Fruit fly (Drosophila melanogaster): ENCODE results near the gene Trxr1.

Gene Trxr1

DNA sequence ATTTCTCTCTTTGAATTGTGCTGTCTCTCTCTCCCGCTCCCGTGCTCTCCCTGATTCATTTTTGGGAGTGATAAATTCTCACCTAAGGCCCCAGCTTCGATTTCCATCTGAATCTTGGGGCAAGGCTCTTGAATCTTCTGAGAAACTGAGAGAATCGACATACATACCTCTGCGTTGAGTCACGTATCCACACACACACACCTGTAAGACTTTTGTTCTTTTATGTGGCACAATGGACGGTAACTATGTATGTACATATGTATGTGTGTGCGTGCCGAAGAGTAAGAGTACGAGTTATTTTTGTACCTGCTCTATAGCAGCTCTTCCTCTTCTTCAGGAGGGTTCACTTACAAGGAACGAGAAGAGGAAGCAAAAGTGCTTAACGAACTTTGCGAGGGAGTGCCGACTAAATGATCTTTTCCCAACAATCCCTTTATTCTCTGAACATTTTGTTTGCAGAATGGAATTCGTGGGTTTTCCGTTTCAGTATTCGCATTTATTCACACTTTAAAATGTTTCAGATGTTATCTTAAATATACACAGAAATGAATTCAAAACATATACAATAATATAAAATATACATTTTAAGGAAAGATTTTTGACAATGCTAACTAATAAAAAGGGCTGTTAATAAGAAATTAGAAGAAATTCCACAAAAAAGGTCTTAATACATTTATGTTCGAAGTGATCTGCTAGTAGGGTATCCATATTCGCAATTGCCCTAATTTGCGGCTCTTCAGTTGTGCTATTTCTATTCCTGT, 27.1 kb upstream of the Trxr1 start (continued):
- TF ChIP-seq CG3032 (tag; optimal IDR thresholded peaks at IDR 0.05) (peak; percentile 77), esn (GFP tag; optimal IDR thresholded peaks at IDR 0.05) (peak; percentile 18), Hr4 (GFP tag; optimal IDR thresholded peaks at IDR 0.05) (no peak), CG32006 (GFP tag; optimal IDR thresholded peaks at IDR 0.05) (peak; percentile 68), CG10631 (GFP tag; optimal IDR thresholded peaks at IDR 0.05) (peak; percentile 78), CG8319 (GFP tag; optimal IDR thresholded peaks at IDR 0.05) (no peak), CG31627 (GFP tag; optimal IDR thresholded peaks at IDR 0.05) (no peak), CG16779 (tag; optimal IDR thresholded peaks at IDR 0.05) (peak; percentile 12), CG6276 (GFP tag; optimal IDR thresholded peaks at IDR 0.05) (peak; percentile 8)

DNA sequence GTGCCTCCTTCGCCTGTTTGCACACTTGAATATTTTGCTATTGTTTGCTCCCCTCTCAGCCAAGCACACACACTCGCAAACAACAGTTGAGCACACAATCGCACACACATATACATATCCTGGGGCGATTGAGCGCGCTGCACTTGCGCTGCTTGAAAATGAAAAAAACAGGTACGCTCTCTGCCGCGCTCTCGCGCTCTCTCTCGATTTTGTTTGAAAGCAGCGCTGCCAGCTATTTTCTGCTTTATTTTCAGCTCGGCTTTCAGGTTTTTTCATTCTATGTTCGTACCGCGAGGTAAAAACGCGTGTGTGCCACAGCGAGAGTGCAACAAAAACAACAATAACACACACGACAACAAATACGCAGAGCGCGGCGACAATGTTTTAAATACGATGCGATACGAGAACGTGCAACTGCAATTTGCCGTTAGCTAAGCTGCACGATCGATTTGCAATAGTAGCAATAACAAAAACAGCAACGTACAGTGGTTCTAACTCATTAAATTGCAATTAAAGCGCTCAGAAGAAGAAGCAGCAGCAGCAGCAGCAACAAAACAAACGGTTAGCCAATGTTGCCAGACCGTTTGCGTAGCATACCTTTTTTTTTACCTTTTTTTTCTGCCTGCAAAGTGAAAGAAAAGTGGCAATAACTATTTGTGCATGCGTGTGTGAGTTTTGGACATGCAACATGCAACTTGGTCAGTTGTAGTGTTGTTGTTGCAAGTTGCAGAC, 26.3 kb upstream of the Trxr1 start:
- no peak for TF ChIP-seq Met (GFP tag; optimal IDR thresholded peaks at IDR 0.05)
- TF ChIP-seq CG6808 (GFP tag; optimal IDR thresholded peaks at IDR 0.05), result no peak
- TF ChIP-seq cyc (GFP tag; optimal IDR thresholded peaks at IDR 0.05), result no peak
- TF ChIP-seq CG1621 (tag; optimal IDR thresholded peaks at IDR 0.05), result no peak
- TF ChIP-seq vri (GFP tag; optimal IDR thresholded peaks at IDR 0.05), result no peak
- no peak for TF ChIP-seq Hr39 (GFP tag; optimal IDR thresholded peaks at IDR 0.05)
- TF ChIP-seq dsx (GFP tag; optimal IDR thresholded peaks at IDR 0.05; ENCODE audit: poor library complexity, severe bottlenecking), result peak; percentile 43
- no peak for TF ChIP-seq CG10631 (GFP tag; optimal IDR thresholded peaks at IDR 0.05)
- TF ChIP-seq Ets21C (GFP tag; optimal IDR thresholded peaks at IDR 0.05), result no peak
- no peak for TF ChIP-seq Sox102F (GFP tag; optimal IDR thresholded peaks at IDR 0.05)
- 0 out of 3 replicates have a peak, but pooled peaks have one; percentile 13 for TF ChIP-seq CG6163 (GFP tag; IDR thresholded peaks at IDR 0.05)
- TF ChIP-seq Eip75B (GFP tag; optimal IDR thresholded peaks at IDR 0.05), result no peak
- TF ChIP-seq CG11762 (GFP tag; optimal IDR thresholded peaks at IDR 0.05; ENCODE audit: insufficient read depth), result no peak
- TF ChIP-seq fd59A (GFP tag; optimal IDR thresholded peaks at IDR 0.05), result no peak
- no peak for TF ChIP-seq Eip78C (GFP tag)

DNA sequence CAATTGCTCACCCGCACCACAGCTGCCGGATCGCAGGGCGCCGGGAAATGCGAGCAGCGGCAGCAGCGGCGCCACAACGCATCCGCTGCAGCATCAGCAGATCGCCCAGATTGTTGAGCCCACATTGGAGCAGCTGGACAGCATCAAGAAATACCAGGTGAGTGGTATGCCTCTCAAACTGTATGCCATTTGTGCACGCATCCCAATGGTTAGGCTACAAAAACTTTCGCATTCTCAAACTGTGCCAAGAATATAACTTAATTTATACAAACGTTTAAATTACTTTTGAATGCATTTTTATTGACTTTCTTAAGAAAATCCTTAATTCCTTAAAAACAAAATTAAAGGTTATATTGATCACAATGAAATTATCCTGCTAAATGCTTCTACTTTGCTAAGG, 14.4 kb upstream of the Trxr1 start:
- peak; percentile 1 for TF ChIP-seq Eip78C (GFP tag)
- no peak for TF ChIP-seq achi (GFP tag; optimal IDR thresholded peaks at IDR 0.05)

DNA sequence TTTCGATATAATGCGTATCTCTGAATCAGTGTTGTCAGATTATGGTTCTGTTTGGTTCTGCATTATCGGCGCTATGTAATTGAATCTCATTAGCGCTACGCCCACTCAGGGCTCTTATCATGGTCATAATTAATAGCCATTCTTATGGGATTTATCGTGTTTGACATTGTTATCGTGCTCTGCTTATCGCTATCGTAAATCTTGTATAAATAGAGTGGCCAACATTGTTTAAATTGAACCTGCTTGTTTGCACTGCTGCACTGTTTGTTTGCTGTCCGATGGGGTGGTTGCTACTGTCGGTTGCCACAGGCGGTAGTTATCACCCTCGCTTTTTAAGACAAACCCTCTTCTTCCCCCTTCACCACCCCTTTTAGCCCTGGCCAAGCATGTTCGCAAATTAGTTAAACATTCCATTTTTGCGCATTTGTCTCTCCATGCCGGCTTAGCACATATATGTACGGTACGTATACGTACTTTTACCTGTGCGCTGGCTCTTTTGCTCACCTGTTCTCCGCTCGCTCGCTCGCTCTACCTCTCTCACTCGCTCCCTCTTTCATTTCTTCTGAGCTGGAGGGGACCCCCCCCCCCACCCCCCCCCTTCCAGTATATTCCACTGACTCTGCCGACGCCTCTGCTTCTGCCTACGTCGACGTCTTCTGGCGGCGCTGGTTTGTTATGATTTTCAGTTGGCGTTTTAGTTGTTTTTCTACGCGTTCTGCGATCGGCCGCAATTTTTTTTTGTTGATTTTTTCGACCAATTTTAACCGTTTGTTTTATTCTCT, 12.2 kb upstream of the Trxr1 start:
- TF ChIP-seq Eip75B (GFP tag; optimal IDR thresholded peaks at IDR 0.05) (peak; percentile 26), dsx (GFP tag; optimal IDR thresholded peaks at IDR 0.05; ENCODE audit: poor library complexity, severe bottlenecking) (no peak), CG8319 (GFP tag; optimal IDR thresholded peaks at IDR 0.05) (peak; percentile 3), CG31627 (GFP tag; optimal IDR thresholded peaks at IDR 0.05) (no peak), CG10631 (GFP tag; optimal IDR thresholded peaks at IDR 0.05) (peak; percentile 60), pdm3 (GFP tag; optimal IDR thresholded peaks at IDR 0.05) (peak; percentile 39), Eip78C (GFP tag) (peak; percentile 79), Sox14 (GFP tag; optimal IDR thresholded peaks at IDR 0.05) (no peak), CG3032 (tag; optimal IDR thresholded peaks at IDR 0.05) (no peak), CG7368 (GFP tag; optimal IDR thresholded peaks at IDR 0.05) (peak; percentile 58), net (GFP tag; optimal IDR thresholded peaks at IDR 0.05) (peak; percentile 60), fkh (GFP tag; optimal IDR thresholded peaks at IDR 0.05) (peak; percentile 93), CG1621 (tag; optimal IDR thresholded peaks at IDR 0.05) (peak; percentile 34), CG6163 (GFP tag; IDR thresholded peaks at IDR 0.05) (peak; percentile 32; the same call in 1 of the 3 replicates), achi (GFP tag; optimal IDR thresholded peaks at IDR 0.05) (peak; percentile 26), Eip93F (GFP tag; optimal IDR thresholded peaks at IDR 0.05) (no peak), acj6 (GFP tag; optimal IDR thresholded peaks at IDR 0.05) (peak; percentile 20), topi (GFP tag; optimal IDR thresholded peaks at IDR 0.05) (peak; percentile 39), cyc (GFP tag; optimal IDR thresholded peaks at IDR 0.05) (no peak), salr (GFP tag; optimal IDR thresholded peaks at IDR 0.05) (peak in 1 of 2 experiments; percentile 3), CG6854 (GFP tag; optimal IDR thresholded peaks at IDR 0.05) (peak; percentile 20), fd85E (GFP tag; optimal IDR thresholded peaks at IDR 0.05) (no peak), Gug (GFP tag; IDR thresholded peaks at IDR 0.05) (0 out of 2 replicates have a peak, but pooled peaks have one; percentile 13), vri (GFP tag; optimal IDR thresholded peaks at IDR 0.05) (peak; percentile 32), Met (GFP tag; optimal IDR thresholded peaks at IDR 0.05) (no peak), spab (GFP tag; optimal IDR thresholded peaks at IDR 0.05) (peak; percentile 35), CG11294 (GFP tag; IDR thresholded peaks at IDR 0.05) (no peak), dac (GFP tag; optimal IDR thresholded peaks at IDR 0.05) (no peak), fd59A (GFP tag; optimal IDR thresholded peaks at IDR 0.05) (peak; percentile 13)
